Worm (Caenorhabditis elegans) whole organism, L2 larva: Measurements from ENCODE around the gene sma-2.

Experiments
- blmp-1 ChIP-seq: sonication (generic microtip); optimal IDR thresholded peaks from 2 replicates; lab custom pipeline; 2017; ENCODE audit warnings: missing genetic modification characterization, mild to moderate bottlenecking, missing compliant biosample characterization, antibody characterized with exemption, moderate library complexity; ENCODE audit not compliant: insufficient read depth
- elt-3 ChIP-seq: sonication (generic microtip); optimal IDR thresholded peaks from 2 replicates; lab custom pipeline; 2017; ENCODE audit warnings: missing biosample characterization, missing genetic modification characterization
- mdl-1 ChIP-seq, 2 experiments: fragments of 150-350 bp in 1 of 2; sonication (generic microtip) in 1 of 2; optimal IDR thresholded peaks; 2 replicates each; lab custom pipeline; 2017; ENCODE audit warnings: missing biosample characterization in 2 of 2, missing genetic modification characterization in 2 of 2

DNA sequence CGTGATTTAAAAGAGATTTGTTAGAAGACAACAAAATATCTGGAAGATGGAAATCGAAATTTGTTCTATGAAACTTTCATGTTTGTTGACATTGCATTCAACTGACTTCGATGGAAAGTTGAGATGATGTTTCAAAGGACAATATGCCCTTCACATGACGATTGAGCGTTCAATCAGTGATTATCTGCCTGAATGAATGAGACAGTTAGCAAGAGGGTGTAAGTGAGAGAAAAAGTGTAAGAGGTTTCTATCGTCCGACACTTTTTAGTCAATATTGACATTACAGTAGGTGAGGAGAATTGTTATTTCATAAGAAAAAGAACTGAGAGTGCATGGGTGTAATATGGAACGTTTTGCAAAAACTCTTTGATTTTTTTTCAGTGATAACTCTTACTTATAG, 16.2 kb upstream of the sma-2 start:
- TF ChIP-seq mdl-1 (tag; optimal IDR thresholded peaks at IDR 0.05; lab: Kevin White, UChicago) (no peak), blmp-1 (tag; lab: Kevin White, UChicago) (peak; percentile 55), elt-3 (no peak)
